Worm (Caenorhabditis elegans): ENCODE data around the gene dod-23.
A peak's percentile ranks its signal among the peaks of the same experiment; 100 is the strongest.

The dod-23 gene

ce11 chrII:8385561-8385960 lies 13.4 kb downstream of the dod-23 start:
- TF ChIP-seq ceh-16 (tag; optimal IDR thresholded peaks at IDR 0.05) (no peak), nfya-1 (tag; optimal IDR thresholded peaks at IDR 0.05; ENCODE audit: insufficient read depth) (peak; percentile 77), elt-2 (tag; optimal IDR thresholded peaks at IDR 0.05) (peak; percentile 42), nhr-11 (tag; optimal IDR thresholded peaks at IDR 0.05) (no peak)

ce11 chrII:8384344-8384743 lies 14.6 kb downstream of the dod-23 start:
- TF ChIP-seq elt-2 (tag; optimal IDR thresholded peaks at IDR 0.05), result peak; percentile 77
- peak; percentile 65 for TF ChIP-seq skn-1 (tag; optimal IDR thresholded peaks at IDR 0.05)
- peak; percentile 77 for TF ChIP-seq pqm-1 (tag; optimal IDR thresholded peaks at IDR 0.05)
- peak; percentile 11 for TF ChIP-seq lsy-12 (tag; optimal IDR thresholded peaks at IDR 0.05)
- TF ChIP-seq jun-1 (tag; optimal IDR thresholded peaks at IDR 0.05), result peak; percentile 14
- no peak for TF ChIP-seq lin-15B (tag; optimal IDR thresholded peaks at IDR 0.05)

ce11 chrII:8382880-8383279 lies 16.1 kb downstream of the dod-23 start:
- TF ChIP-seq snpc-4 (tag; optimal IDR thresholded peaks at IDR 0.05) (no peak), jun-1 (tag; optimal IDR thresholded peaks at IDR 0.05) (peak; percentile 95), elt-3 (tag; optimal IDR thresholded peaks at IDR 0.05) (no peak), skn-1 (tag; optimal IDR thresholded peaks at IDR 0.05) (peak; percentile 1), ceh-9 (tag; optimal IDR thresholded peaks at IDR 0.05) (no peak), ama-1 (optimal IDR thresholded peaks at IDR 0.05) (no peak), elt-2 (tag; optimal IDR thresholded peaks at IDR 0.05) (peak; percentile 99), nhr-25 (tag; optimal IDR thresholded peaks at IDR 0.05) (no peak), ZK546.5 (tag; optimal IDR thresholded peaks at IDR 0.05) (no peak), nhr-67 (tag; optimal IDR thresholded peaks at IDR 0.05) (no peak), ceh-28 (tag; optimal IDR thresholded peaks at IDR 0.05) (no peak), unc-62 (GFP tag; optimal IDR thresholded peaks at IDR 0.05) (no peak), ztf-4 (tag; optimal IDR thresholded peaks at IDR 0.05) (no peak), lsy-12 (tag; optimal IDR thresholded peaks at IDR 0.05) (peak; percentile 38), pqm-1 (tag; optimal IDR thresholded peaks at IDR 0.05) (peak; percentile 100), lin-39 (tag; optimal IDR thresholded peaks at IDR 0.05) (no peak), pha-4 (tag; optimal IDR thresholded peaks at IDR 0.05) (peak; percentile 80), nhr-77 (tag; optimal IDR thresholded peaks at IDR 0.05) (no peak), mdl-1 (tag; optimal IDR thresholded peaks at IDR 0.05) (no peak), nfya-1 (tag; optimal IDR thresholded peaks at IDR 0.05; ENCODE audit: insufficient read depth) (peak; percentile 22), daf-12 (tag; optimal IDR thresholded peaks at IDR 0.05) (no peak), ztf-11 (tag; optimal IDR thresholded peaks at IDR 0.05) (no peak), nhr-11 (tag; optimal IDR thresholded peaks at IDR 0.05) (no peak)

- TF ChIP-seq unc-39 (tag; optimal IDR thresholded peaks at IDR 0.05) (no peak), nfya-1 (tag; optimal IDR thresholded peaks at IDR 0.05; ENCODE audit: insufficient read depth) (no peak), fkh-2 (tag; optimal IDR thresholded peaks at IDR 0.05) (no peak), elt-1 (tag; optimal IDR thresholded peaks at IDR 0.05) (no peak), pha-4 (tag; optimal IDR thresholded peaks at IDR 0.05) (no peak), lin-39 (tag; optimal IDR thresholded peaks at IDR 0.05) (no peak), eor-1 (tag; optimal IDR thresholded peaks at IDR 0.05) (no peak), nhr-237 (tag; optimal IDR thresholded peaks at IDR 0.05) (no peak), ceh-16 (tag; optimal IDR thresholded peaks at IDR 0.05) (no peak), R02D3.7 (tag; optimal IDR thresholded peaks at IDR 0.05) (no peak), egl-27 (tag; optimal IDR thresholded peaks at IDR 0.05) (no peak), unc-62 (GFP tag; optimal IDR thresholded peaks at IDR 0.05) (no peak), tbx-2 (tag; optimal IDR thresholded peaks at IDR 0.05) (no peak), hmg-11 (tag; optimal IDR thresholded peaks at IDR 0.05) (no peak)
Measured at ce11 chrII:8381197-8381596, 17.8 kb downstream of the dod-23 start, which contains the start of gene F49E12.12. Gene F49E12.12, plus strand, starts transcription at chrII:8381497.

- no peak for TF ChIP-seq nhr-67 (tag; optimal IDR thresholded peaks at IDR 0.05)
- no peak for TF ChIP-seq nhr-43 (tag; optimal IDR thresholded peaks at IDR 0.05; ENCODE audit: poor library complexity, severe bottlenecking)
- TF ChIP-seq nhr-25 (tag; optimal IDR thresholded peaks at IDR 0.05), result peak; percentile 55
Measured at ce11 chrII:8380188-8380587, 18.8 kb downstream of the dod-23 start.

Measured in whole organism, L3 larva.